Worm (Caenorhabditis elegans) whole organism, young adult: ENCODE measurements around the gene R12A1.3.

Experiments used
- Y79H2A.3 ChIP-seq: fragments of 200-800 bp; sonication (Bioruptor generic); conservative IDR thresholded peaks from 2 replicates; pipeline ENCODE4 v1.3.6; 2022; ENCODE audit warnings: missing genetic modification reagents, missing genetic modification characterization, missing compliant biosample characterization
- ama-1 ChIP-seq, 3 experiments: fragments of 150-350 bp in 1 of 3; sonication (generic microtip) in 2 of 3; optimal IDR thresholded peaks; 2 replicates each; lab custom pipeline; 2014 to 2018; ENCODE audit warnings: missing biosample characterization in 2 of 3, missing genetic modification characterization in 2 of 3, missing genetic modification reagents in 2 of 3

DNA sequence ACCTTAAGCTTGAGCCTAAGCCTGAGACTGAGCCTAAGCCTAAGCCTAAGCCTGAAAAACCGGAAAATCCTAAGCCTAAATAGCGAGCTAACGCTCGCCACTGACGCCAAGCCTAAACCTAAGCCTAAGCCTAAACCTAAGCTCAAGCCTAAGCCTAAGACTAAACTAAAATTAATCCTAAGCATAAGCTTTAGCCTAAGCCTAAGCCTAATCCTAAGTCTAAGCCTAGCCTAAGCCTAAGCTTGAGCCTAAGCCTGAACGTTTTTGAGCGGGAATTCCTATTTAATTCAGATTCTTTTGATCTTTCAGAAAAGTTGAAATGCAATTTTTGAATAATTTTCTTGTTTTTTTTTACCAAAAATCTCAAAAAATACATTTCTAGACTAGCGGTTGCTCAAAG lies 9.4 kb downstream of the R12A1.3 start:
- TF ChIP-seq Y79H2A.3 (GFP tag; lab: Robert Waterston, UW) (no peak), ama-1 (optimal IDR thresholded peaks at IDR 0.05; lab: Kevin White, UChicago) (no peak), ama-1 (GFP tag; optimal IDR thresholded peaks at IDR 0.05; lab: Kevin White, UChicago) (no peak)
